Fruit fly (Drosophila melanogaster) whole organism, embryonic: ENCODE results near the gene Cka.

Source experiments
- Aef1 ChIP-seq: fragments of 200-800 bp; sonication (Bioruptor generic); IDR thresholded peaks from 3 replicates; pipeline ENCODE4 v1.3.6; 2022; ENCODE audit warnings: missing biosample characterization, missing genetic modification characterization
- BtbVII ChIP-seq: fragments of 200-800 bp; sonication (Bioruptor generic); optimal IDR thresholded peaks from 3 replicates; lab custom pipeline; 2017; ENCODE audit warnings: missing biosample characterization, mild to moderate bottlenecking, missing genetic modification characterization
- CG10366 ChIP-seq: fragments of 200-800 bp; sonication (Bioruptor generic); IDR thresholded peaks from 2 replicates; pipeline ENCODE4 v1.3.6; 2022; ENCODE audit warnings: missing biosample characterization, missing genetic modification characterization
- CG10543 ChIP-seq: fragments of 200-800 bp; sonication (Bioruptor generic); optimal IDR thresholded peaks from 3 replicates; lab custom pipeline; 2017; ENCODE audit warnings: missing biosample characterization, mild to moderate bottlenecking, missing genetic modification characterization, moderate library complexity
- CG10959 ChIP-seq: fragments of 200-800 bp; sonication (Bioruptor generic); IDR thresholded peaks from 2 replicates; pipeline ENCODE4 v1.3.6; 2022; ENCODE audit warnings: missing biosample characterization, missing genetic modification characterization
- CG11093 ChIP-seq: fragments of 200-800 bp; sonication (Bioruptor generic); IDR thresholded peaks from 3 replicates; pipeline ENCODE4 v1.3.6; 2022; ENCODE audit warnings: missing biosample characterization, missing genetic modification characterization
- CG11504 ChIP-seq: fragments of 200-800 bp; sonication (Bioruptor generic); optimal IDR thresholded peaks from 3 replicates; lab custom pipeline; 2019; ENCODE audit warnings: missing biosample characterization, mild to moderate bottlenecking, missing genetic modification characterization, moderate library complexity
- CG11560 ChIP-seq: fragments of 200-800 bp; sonication (Bioruptor generic); IDR thresholded peaks from 3 replicates; pipeline ENCODE4 v1.3.6; 2022; ENCODE audit warnings: missing biosample characterization, missing genetic modification characterization
- CG11696 ChIP-seq: fragments of 200-800 bp; sonication (Bioruptor generic); IDR thresholded peaks from 2 replicates; pipeline ENCODE4 v1.3.6; 2022; ENCODE audit warnings: missing biosample characterization, missing genetic modification characterization
- CG12071 ChIP-seq: fragments of 200-800 bp; sonication (Bioruptor generic); optimal IDR thresholded peaks from 3 replicates; lab custom pipeline; 2018; ENCODE audit warnings: missing biosample characterization, mild to moderate bottlenecking, missing genetic modification characterization
- CG12104 ChIP-seq: fragments of 200-800 bp; sonication (Bioruptor generic); optimal IDR thresholded peaks from 3 replicates; lab custom pipeline; 2016; ENCODE audit warnings: missing biosample characterization, missing genetic modification characterization
- CG13424 ChIP-seq: fragments of 200-800 bp; sonication (Bioruptor generic); optimal IDR thresholded peaks from 2 replicates; lab custom pipeline; 2019; ENCODE audit warnings: missing biosample characterization, mild to moderate bottlenecking, missing genetic modification characterization, moderate library complexity
- CG17829 ChIP-seq: fragments of 200-800 bp; optimal IDR thresholded peaks from 2 replicates; lab custom pipeline; 2019; ENCODE audit warnings: missing biosample characterization, mild to moderate bottlenecking, missing genetic modification characterization, moderate library complexity
- CG18619 ChIP-seq: fragments of 200-800 bp; sonication (Bioruptor generic); optimal IDR thresholded peaks from 3 replicates; lab custom pipeline; 2017; ENCODE audit warnings: missing biosample characterization, mild to moderate bottlenecking, missing genetic modification characterization
- CG2120 ChIP-seq: fragments of 200-800 bp; sonication (Bioruptor generic); optimal IDR thresholded peaks from 3 replicates; lab custom pipeline; 2016; ENCODE audit warnings: missing biosample characterization, missing genetic modification characterization
- CG2875 ChIP-seq: fragments of 200-800 bp; sonication (Bioruptor generic); optimal IDR thresholded peaks from 2 replicates; lab custom pipeline; 2017; ENCODE audit warnings: missing biosample characterization, mild to moderate bottlenecking, missing genetic modification characterization, missing genetic modification reagents
- CG7372 ChIP-seq: fragments of 200-800 bp; sonication (Bioruptor generic); IDR thresholded peaks from 2 replicates; pipeline ENCODE4 v1.3.6; 2022; ENCODE audit warnings: missing biosample characterization, missing genetic modification characterization
- CG7786 ChIP-seq: fragments of 200-800 bp; sonication (Bioruptor generic); optimal IDR thresholded peaks from 2 replicates; lab custom pipeline; 2016; ENCODE audit warnings: missing biosample characterization, missing genetic modification characterization
- CG8388 ChIP-seq: fragments of 200-800 bp; sonication (Bioruptor generic); optimal IDR thresholded peaks from 2 replicates; lab custom pipeline; 2019; ENCODE audit warnings: missing biosample characterization, mild to moderate bottlenecking, missing genetic modification characterization, moderate library complexity
- CrebB ChIP-seq: fragments of 200-800 bp; sonication (Bioruptor generic); optimal IDR thresholded peaks from 3 replicates; lab custom pipeline; 2018; ENCODE audit warnings: missing biosample characterization, mild to moderate bottlenecking, missing genetic modification characterization
- Deaf1 ChIP-seq: fragments of 200-800 bp; optimal IDR thresholded peaks from 3 replicates; lab custom pipeline; 2019; ENCODE audit warnings: missing biosample characterization, mild to moderate bottlenecking, missing genetic modification characterization, moderate library complexity
- Dref ChIP-seq: fragments of 200-800 bp; sonication (Bioruptor generic); IDR thresholded peaks from 2 replicates; pipeline ENCODE4 v1.3.6; 2022; ENCODE audit warnings: missing biosample characterization, missing genetic modification characterization
- Ets65A ChIP-seq: fragments of 200-800 bp; sonication (Bioruptor generic); peaks from one replicate; lab custom pipeline; 2016; ENCODE audit warnings: missing biosample characterization, missing genetic modification characterization
- Ets97D ChIP-seq: fragments of 200-800 bp; sonication (Bioruptor generic); optimal IDR thresholded peaks from 3 replicates; lab custom pipeline; 2016; ENCODE audit warnings: missing biosample characterization, missing genetic modification characterization
- MTF-1 ChIP-seq: fragments of 200-800 bp; sonication (Bioruptor generic); optimal IDR thresholded peaks from 2 replicates; lab custom pipeline; 2018; ENCODE audit warnings: missing biosample characterization, mild to moderate bottlenecking, missing genetic modification characterization, borderline replicate concordance
- Med ChIP-seq: fragments of 200-800 bp; sonication (Bioruptor generic); peaks from one replicate; lab custom pipeline; 2016; ENCODE audit warnings: missing biosample characterization, missing genetic modification characterization, mild to moderate bottlenecking, inconsistent platforms, moderate library complexity
- Sox100B ChIP-seq: fragments of 200-800 bp; sonication (Bioruptor generic); optimal IDR thresholded peaks from 3 replicates; lab custom pipeline; 2018; ENCODE audit warnings: missing biosample characterization, mild to moderate bottlenecking, missing genetic modification characterization
- br ChIP-seq: fragments of >200 bp; optimal IDR thresholded peaks from 2 replicates; lab custom pipeline; 2017
- bsh ChIP-seq, 2 experiments: fragments of 200-800 bp; sonication (Bioruptor generic); optimal IDR thresholded peaks; 2 replicates each; lab custom pipeline; 2017 to 2018; ENCODE audit warnings: mild to moderate bottlenecking in 2 of 2, missing biosample characterization in 2 of 2, missing genetic modification characterization in 2 of 2, moderate library complexity in 1 of 2
- caup ChIP-seq: fragments of 200-800 bp; sonication (Bioruptor generic); optimal IDR thresholded peaks from 3 replicates; lab custom pipeline; 2017; ENCODE audit warnings: missing biosample characterization, mild to moderate bottlenecking, missing genetic modification characterization, moderate library complexity; ENCODE audit not compliant: severe bottlenecking
- chm ChIP-seq: fragments of 200-800 bp; sonication (Bioruptor generic); IDR thresholded peaks from 2 replicates; pipeline ENCODE4 v1.3.6; 2022; ENCODE audit warnings: missing biosample characterization, missing genetic modification characterization
- ci ChIP-seq: fragments of 200-800 bp; sonication (Bioruptor generic); IDR thresholded peaks from 3 replicates; pipeline ENCODE4 v1.3.6; 2022; ENCODE audit warnings: missing biosample characterization, missing genetic modification characterization
- cwo ChIP-seq: fragments of 200-800 bp; sonication (Bioruptor generic); optimal IDR thresholded peaks from 3 replicates; lab custom pipeline; 2017; ENCODE audit warnings: missing biosample characterization, missing genetic modification characterization, mild to moderate bottlenecking, moderate library complexity, missing genetic modification reagents
- dmrt11E ChIP-seq: fragments of 200-800 bp; sonication (Bioruptor generic); optimal IDR thresholded peaks from 3 replicates; lab custom pipeline; 2018; ENCODE audit warnings: missing biosample characterization, mild to moderate bottlenecking, missing genetic modification characterization, moderate library complexity
- gcm ChIP-seq: fragments of 200-800 bp; sonication (Bioruptor generic); optimal IDR thresholded peaks from 2 replicates; lab custom pipeline; 2019; ENCODE audit warnings: missing biosample characterization, mild to moderate bottlenecking, missing genetic modification characterization, moderate library complexity
- gsb-n ChIP-seq: fragments of 200-800 bp; sonication (Bioruptor generic); optimal IDR thresholded peaks from 3 replicates; lab custom pipeline; 2018; ENCODE audit warnings: missing biosample characterization, mild to moderate bottlenecking, missing genetic modification characterization
- hth ChIP-seq: fragments of >200 bp; optimal IDR thresholded peaks from 2 replicates; lab custom pipeline; 2017; ENCODE audit warnings: inconsistent platforms
- lilli ChIP-seq: fragments of 200-800 bp; sonication (Bioruptor generic); optimal IDR thresholded peaks from 3 replicates; lab custom pipeline; 2016; ENCODE audit warnings: missing biosample characterization, missing genetic modification characterization
- lmd ChIP-seq: fragments of 200-800 bp; sonication (Bioruptor generic); IDR thresholded peaks from 2 replicates; pipeline ENCODE4 v1.3.6; 2022; ENCODE audit warnings: missing biosample characterization, missing genetic modification characterization
- lov ChIP-seq, 2 experiments: fragments of 200-800 bp in 1 of 2; fragments of >200 bp in 1 of 2; sonication (Bioruptor generic) in 1 of 2; IDR thresholded peaks in 1 of 2; optimal IDR thresholded peaks in 1 of 2; 2 replicates in 1 of 2; 3 replicates in 1 of 2; pipeline versions ENCODE4 v1.3.6 to Lab custom; 2017 to 2022; ENCODE audit warnings: missing biosample characterization in 1 of 2, missing genetic modification characterization in 1 of 2
- maf-S ChIP-seq: fragments of 200-800 bp; sonication (Bioruptor generic); optimal IDR thresholded peaks from 2 replicates; lab custom pipeline; 2016; ENCODE audit warnings: missing biosample characterization, missing genetic modification characterization
- nmo ChIP-seq: fragments of 200-800 bp; sonication (Bioruptor generic); optimal IDR thresholded peaks from 2 replicates; lab custom pipeline; 2018; ENCODE audit warnings: missing biosample characterization, mild to moderate bottlenecking, missing genetic modification characterization, moderate library complexity
- peb ChIP-seq: fragments of 200-800 bp; sonication (Bioruptor generic); IDR thresholded peaks from 2 replicates; pipeline ENCODE4 v1.3.6; 2022; ENCODE audit warnings: missing biosample characterization, missing genetic modification characterization
- pho ChIP-seq: fragments of 200-800 bp; sonication (Bioruptor generic); optimal IDR thresholded peaks from 2 replicates; lab custom pipeline; 2016; ENCODE audit warnings: missing biosample characterization, missing genetic modification characterization
- pnt ChIP-seq: fragments of 200-800 bp; sonication (Bioruptor generic); optimal IDR thresholded peaks from 3 replicates; lab custom pipeline; 2016; ENCODE audit warnings: missing biosample characterization, missing genetic modification characterization
- rib ChIP-seq: fragments of 200-800 bp; sonication (Bioruptor generic); IDR thresholded peaks from 2 replicates; pipeline ENCODE4 v1.3.6; 2022; ENCODE audit warnings: missing biosample characterization, missing genetic modification characterization
- shn ChIP-seq: fragments of 200-800 bp; sonication (Bioruptor generic); optimal IDR thresholded peaks from 3 replicates; lab custom pipeline; 2016; ENCODE audit warnings: missing biosample characterization, missing genetic modification characterization
- tgo ChIP-seq: fragments of 200-800 bp; sonication (Bioruptor generic); IDR thresholded peaks from 3 replicates; pipeline ENCODE4 v1.3.6; 2022; ENCODE audit warnings: missing biosample characterization, missing genetic modification characterization
- tio ChIP-seq: fragments of 200-800 bp; sonication (Bioruptor generic); optimal IDR thresholded peaks from 2 replicates; lab custom pipeline; 2017; ENCODE audit warnings: missing biosample characterization, missing genetic modification characterization, inconsistent platforms
- twi ChIP-seq: fragments of 200-800 bp; optimal IDR thresholded peaks from 2 replicates; lab custom pipeline; 2019; ENCODE audit warnings: missing biosample characterization, mild to moderate bottlenecking, missing genetic modification characterization, moderate library complexity

Cka gene

DNA sequence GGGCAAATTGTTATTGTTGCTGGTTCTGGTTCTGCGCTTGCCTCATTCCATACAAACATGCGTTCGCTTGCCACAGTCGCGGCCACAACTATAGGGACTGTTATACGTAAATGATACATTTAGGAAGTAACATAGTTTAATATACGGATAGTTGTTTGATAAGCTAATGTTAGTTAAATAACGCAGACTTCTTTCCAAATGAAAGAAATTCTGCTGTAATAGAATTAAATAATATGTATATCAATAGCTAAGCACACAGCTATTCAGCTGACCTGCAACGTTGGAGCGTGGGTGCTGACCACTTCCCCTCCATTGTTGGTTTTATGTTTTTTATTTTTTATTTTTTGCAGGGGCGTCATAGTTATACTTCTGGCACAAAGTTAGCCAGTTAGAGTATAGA lies 4.2 kb downstream of the Cka start (continued):
- TF ChIP-seq CrebB (tag; lab: Kevin White, UChicago) (peak; percentile 40), twi (tag; lab: Kevin White, UChicago) (no peak), gsb-n (tag; lab: Kevin White, UChicago) (peak; percentile 20), ci (GFP tag; lab: Robert Waterston, UW) (peak; percentile 77), dmrt11E (tag; lab: Kevin White, UChicago) (peak; percentile 44), Dref (GFP tag; lab: Robert Waterston, UW) (no peak), shn (GFP tag; lab: Kevin White, UChicago) (peak; percentile 16), CG11504 (tag; lab: Kevin White, UChicago) (peak; percentile 79), lmd (GFP tag; lab: Robert Waterston, UW) (peak; percentile 67), MTF-1 (peak; percentile 38), Med (GFP tag; lab: Kevin White, UChicago) (peak; percentile 89), Sox100B (GFP tag; lab: Kevin White, UChicago) (peak; percentile 47), CG17829 (tag; lab: Kevin White, UChicago) (peak; percentile 46), CG13424 (tag; lab: Kevin White, UChicago) (peak; percentile 56), pnt (peak; percentile 19), maf-S (peak; percentile 5), cwo (GFP tag; lab: Kevin White, UChicago) (peak; percentile 61), caup (peak; percentile 53), Ets65A (GFP tag; lab: Kevin White, UChicago) (peak; percentile 20), CG2120 (GFP tag; lab: Kevin White, UChicago) (peak; percentile 61), CG12104 (peak; percentile 18), CG18619 (GFP tag; lab: Kevin White, UChicago) (peak; percentile 23), peb (GFP tag; lab: Robert Waterston, UW) (0 out of 2 replicates have a peak, but pooled peaks have one; percentile 17), lov (optimal IDR thresholded peaks at IDR 0.05; lab: Kevin White, UChicago) (no peak), lov (GFP tag; IDR thresholded peaks at IDR 0.05; lab: Robert Waterston, UW) (0 out of 3 replicates have a peak, but pooled peaks have one; percentile 39), Ets97D (GFP tag; lab: Kevin White, UChicago) (no peak), hth (no peak), CG11696 (peak; percentile 88), CG10959 (GFP tag; lab: Robert Waterston, UW) (peak; percentile 37; the same call in 1 of the 2 replicates), chm (GFP tag; lab: Robert Waterston, UW) (peak; percentile 67; the same call in 1 of the 2 replicates), gcm (peak; percentile 61), br (no peak), Deaf1 (tag; lab: Kevin White, UChicago) (no peak), CG10543 (no peak), CG11093 (GFP tag; lab: Robert Waterston, UW) (no peak), lilli (GFP tag; lab: Kevin White, UChicago) (peak; percentile 70), CG7786 (GFP tag; lab: Kevin White, UChicago) (no peak), CG2875 (GFP tag; lab: Kevin White, UChicago) (peak; percentile 31), BtbVII (GFP tag; lab: Kevin White, UChicago) (peak; percentile 27), Aef1 (peak; percentile 49; the same call in 2 of the 3 replicates), CG7372 (GFP tag; lab: Robert Waterston, UW) (peak; percentile 68), tgo (GFP tag; lab: Robert Waterston, UW) (peak; percentile 57; the same call in 2 of the 3 replicates), nmo (peak; percentile 59), bsh (GFP tag; optimal IDR thresholded peaks at IDR 0.05; lab: Kevin White, UChicago) (peak; percentile 34 to 57), rib (GFP tag; lab: Robert Waterston, UW) (no peak), CG8388 (GFP tag; lab: Kevin White, UChicago) (peak; percentile 54), CG11560 (tag; lab: Robert Waterston, UW) (0 out of 3 replicates have a peak, but pooled peaks have one; percentile 19), CG12071 (peak; percentile 62), pho (GFP tag; lab: Kevin White, UChicago) (peak; percentile 41), CG10366 (GFP tag; lab: Robert Waterston, UW) (peak; percentile 53; the same call in 1 of the 2 replicates), tio (peak; percentile 29)
